Worm (Caenorhabditis elegans): ENCODE data around the gene D2062.5.

Gene D2062.5

DNA sequence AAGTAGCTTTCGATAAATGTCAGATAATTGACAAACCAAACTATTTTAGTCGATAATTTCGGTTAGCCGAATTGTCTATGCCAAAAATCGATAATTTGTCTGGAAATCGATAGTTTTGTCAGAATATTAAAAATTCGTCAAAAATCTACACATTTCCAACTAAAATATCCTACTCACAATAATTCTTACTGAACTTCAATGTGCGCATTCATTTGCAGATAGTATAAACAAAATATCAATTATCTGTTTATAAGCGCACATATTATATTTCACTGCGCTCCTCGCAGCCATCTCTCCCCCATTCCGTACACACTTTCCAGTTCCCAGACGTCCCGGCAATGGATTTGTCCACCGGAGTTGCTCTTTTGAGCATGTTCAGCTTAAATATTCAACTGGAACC lies 2.2 kb downstream of the D2062.5 start, which contains the start of gene lgc-28:
TSS of gene lgc-28 (plus strand) at position 301 of the 400 bp plus-strand sequence.
- TF ChIP-seq snpc-3.4 (tag; optimal IDR thresholded peaks at IDR 0.05): no peak
- no peak for TF ChIP-seq snpc-1.1 (tag; optimal IDR thresholded peaks at IDR 0.05; ENCODE audit: insufficient read depth)
- TF ChIP-seq F39B2.1 (GFP tag; IDR thresholded peaks at IDR 0.05): no peak
- TF ChIP-seq lsy-27 (tag; optimal IDR thresholded peaks at IDR 0.05; ENCODE audit: borderline replicate concordance, insufficient read depth): no peak
- no peak for TF ChIP-seq atf-7 (tag; optimal IDR thresholded peaks at IDR 0.05)
- TF ChIP-seq cebp-1 (GFP tag; IDR thresholded peaks at IDR 0.05): no peak
- TF ChIP-seq cebp-1 (tag; optimal IDR thresholded peaks at IDR 0.05): no peak

ce11 chrII:2627154-2627799 lies 4.7 kb downstream of the D2062.5 start, which contains the start of gene sri-71:
TSS of gene sri-71 (plus strand) at chrII:2627749.
- no peak for TF ChIP-seq F37B4.10 (GFP tag; IDR thresholded peaks at IDR 0.05)
- TF ChIP-seq Y56A3A.18 (GFP tag; IDR thresholded peaks at IDR 0.05): no peak
- TF ChIP-seq egrh-3 (GFP tag; IDR thresholded peaks at IDR 0.05): peak; percentile 87; the same call in 1 of the 2 replicates
- peak; percentile 91 for TF ChIP-seq zfh-2 (GFP tag; conservative IDR thresholded peaks at IDR 0.05)
- no peak for TF ChIP-seq mes-4 (tag; optimal IDR thresholded peaks at IDR 0.05)
- no peak for TF ChIP-seq sdz-38 (tag; optimal IDR thresholded peaks at IDR 0.05)
- peak; percentile 4 for TF ChIP-seq chd-7 (tag; optimal IDR thresholded peaks at IDR 0.05)
- TF ChIP-seq dox-1 (GFP tag; IDR thresholded peaks at IDR 0.05): 0 out of 2 replicates have a peak, but pooled peaks have one; percentile 26
- TF ChIP-seq bed-2 (GFP tag; IDR thresholded peaks at IDR 0.05): no peak

DNA sequence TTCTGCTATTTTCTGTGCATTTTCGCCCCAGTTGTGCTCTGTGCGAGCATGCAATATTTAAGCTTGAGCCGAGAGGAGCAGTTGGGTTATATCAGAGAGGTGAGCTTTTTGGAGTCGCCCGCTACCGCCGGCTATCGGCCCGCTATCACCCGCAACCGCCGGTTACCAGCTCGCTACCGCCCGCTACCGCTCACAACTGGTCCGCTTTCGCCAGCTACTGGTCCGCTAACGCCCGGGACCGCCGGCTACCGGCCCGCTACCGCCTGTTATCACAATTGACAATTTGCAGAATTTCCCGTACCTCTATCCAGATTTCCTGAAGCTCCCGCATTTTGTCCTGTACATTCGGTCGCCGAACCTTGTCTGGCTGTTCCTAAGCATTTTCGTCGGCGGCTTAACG lies 5.8 kb downstream of the D2062.5 start:
- TF ChIP-seq F37B4.10 (GFP tag; IDR thresholded peaks at IDR 0.05): 0 out of 2 replicates have a peak, but pooled peaks have one; percentile 52
- TF ChIP-seq zfh-2 (GFP tag; conservative IDR thresholded peaks at IDR 0.05): peak; percentile 85
- TF ChIP-seq egrh-3 (GFP tag; IDR thresholded peaks at IDR 0.05): peak; percentile 81; the same call in 1 of the 2 replicates
- TF ChIP-seq mcd-1 (GFP tag; IDR thresholded peaks at IDR 0.05): 0 out of 2 replicates have a peak, but pooled peaks have one; percentile 22
- no peak for TF ChIP-seq ztf-3 (GFP tag; optimal IDR thresholded peaks at IDR 0.05)
- no peak for TF ChIP-seq aptf-2 (GFP tag; conservative IDR thresholded peaks at IDR 0.05)
- no peak for TF ChIP-seq hlh-12 (tag; optimal IDR thresholded peaks at IDR 0.05)

- TF ChIP-seq F55B11.4 (tag; optimal IDR thresholded peaks at IDR 0.05; ENCODE audit: borderline replicate concordance, insufficient read depth) (no peak), K12H6.12 (tag; optimal IDR thresholded peaks at IDR 0.05) (no peak), madf-3 (GFP tag; IDR thresholded peaks at IDR 0.05) (no peak), dox-1 (GFP tag; IDR thresholded peaks at IDR 0.05) (no peak), tbx-9 (tag; optimal IDR thresholded peaks at IDR 0.05; ENCODE audit: borderline replicate concordance) (no peak), let-607 (tag; optimal IDR thresholded peaks at IDR 0.05) (no peak), unc-62 (GFP tag; optimal IDR thresholded peaks at IDR 0.05) (no peak), nhr-120 (GFP tag; IDR thresholded peaks at IDR 0.05) (no peak), F23B12.7 (tag; optimal IDR thresholded peaks at IDR 0.05; ENCODE audit: insufficient read depth) (no peak), ceh-100 (GFP tag; IDR thresholded peaks at IDR 0.05) (no peak), D2030.7 (GFP tag; IDR thresholded peaks at IDR 0.05) (no peak), chd-7 (tag; optimal IDR thresholded peaks at IDR 0.05) (no peak), B0261.1 (tag; optimal IDR thresholded peaks at IDR 0.05) (no peak)
Observed at ce11 chrII:2629270-2629669, 6.7 kb downstream of the D2062.5 start, which contains the start of gene sri-37. TSS of gene sri-37 (plus strand) at chrII:2629570.
